Fruit fly (Drosophila melanogaster) whole organism, pupa: ENCODE results near the gene siz.

ENCODE experiments used
- CG10348 ChIP-seq: fragments of 200-800 bp; sonication (Bioruptor generic); IDR thresholded peaks from 2 replicates; pipeline ENCODE4 v1.3.6; 2022; ENCODE audit warnings: missing biosample characterization, missing genetic modification characterization
- CG12605 ChIP-seq: fragments of 200-800 bp; sonication (Bioruptor generic); IDR thresholded peaks from 2 replicates; pipeline ENCODE4 v1.3.6; 2022; ENCODE audit warnings: missing biosample characterization, missing genetic modification characterization
- CG13204 ChIP-seq: fragments of 200-800 bp; sonication (Bioruptor generic); optimal IDR thresholded peaks from 2 replicates; lab custom pipeline; 2018; ENCODE audit warnings: missing biosample characterization, mild to moderate bottlenecking, missing genetic modification characterization, moderate library complexity
- CG14655 ChIP-seq: fragments of 200-800 bp; sonication (Bioruptor generic); optimal IDR thresholded peaks from 3 replicates; lab custom pipeline; 2017; ENCODE audit warnings: mild to moderate bottlenecking, missing biosample characterization, missing genetic modification reagents, missing genetic modification characterization
- CG15710 ChIP-seq: fragments of 200-800 bp; sonication (Bioruptor generic); optimal IDR thresholded peaks from 2 replicates; lab custom pipeline; 2018; ENCODE audit warnings: missing biosample characterization, mild to moderate bottlenecking, missing genetic modification characterization, moderate library complexity
- CG17806 ChIP-seq: fragments of 200-800 bp; sonication (Bioruptor generic); optimal IDR thresholded peaks from 2 replicates; lab custom pipeline; 2018; ENCODE audit warnings: missing biosample characterization, mild to moderate bottlenecking, missing genetic modification characterization, moderate library complexity
- CG32121 ChIP-seq: fragments of 200-800 bp; sonication (Bioruptor generic); IDR thresholded peaks from 2 replicates; pipeline ENCODE4 v1.3.6; 2022; ENCODE audit warnings: missing biosample characterization, missing genetic modification characterization
- CG34367 ChIP-seq: fragments of 200-800 bp; sonication (Bioruptor generic); optimal IDR thresholded peaks from 2 replicates; lab custom pipeline; 2018; ENCODE audit warnings: missing biosample characterization, mild to moderate bottlenecking, missing genetic modification characterization
- CG4496 ChIP-seq: fragments of 200-800 bp; sonication (Bioruptor generic); IDR thresholded peaks from 3 replicates; pipeline ENCODE4 v1.3.6; 2022; ENCODE audit warnings: missing biosample characterization, missing genetic modification characterization
- CG8159 ChIP-seq: fragments of 200-800 bp; sonication (Bioruptor generic); optimal IDR thresholded peaks from 3 replicates; lab custom pipeline; 2018; ENCODE audit warnings: missing biosample characterization, mild to moderate bottlenecking, missing genetic modification characterization, moderate library complexity
- CG8301 ChIP-seq: fragments of 200-800 bp; sonication (Bioruptor generic); optimal IDR thresholded peaks from 2 replicates; lab custom pipeline; 2018; ENCODE audit warnings: missing biosample characterization, mild to moderate bottlenecking, missing genetic modification characterization
- CG9948 ChIP-seq: fragments of 200-800 bp; sonication (Bioruptor generic); optimal IDR thresholded peaks from 2 replicates; lab custom pipeline; 2018; ENCODE audit warnings: missing biosample characterization, mild to moderate bottlenecking, missing genetic modification characterization, moderate library complexity
- D1 ChIP-seq: fragments of 200-800 bp; sonication (Bioruptor generic); optimal IDR thresholded peaks from 2 replicates; lab custom pipeline; 2018; ENCODE audit warnings: missing biosample characterization, mild to moderate bottlenecking, missing genetic modification characterization, moderate library complexity
- EcR ChIP-seq: fragments of 200-800 bp; sonication (Bioruptor generic); optimal IDR thresholded peaks from 3 replicates; lab custom pipeline; 2019; ENCODE audit warnings: missing biosample characterization, missing genetic modification characterization, mild to moderate bottlenecking, moderate library complexity, missing genetic modification reagents
- Ets98B ChIP-seq: fragments of 200-800 bp; sonication (Bioruptor generic); IDR thresholded peaks from 2 replicates; pipeline ENCODE4 v1.3.6; 2022; ENCODE audit warnings: missing biosample characterization, missing genetic modification characterization
- Pif1A ChIP-seq: fragments of 200-800 bp; sonication (Bioruptor generic); optimal IDR thresholded peaks from 3 replicates; lab custom pipeline; 2016; ENCODE audit warnings: missing biosample characterization, missing genetic modification characterization
- Pif1B ChIP-seq: fragments of 200-800 bp; sonication (Bioruptor generic); optimal IDR thresholded peaks from 3 replicates; lab custom pipeline; 2016; ENCODE audit warnings: missing biosample characterization, missing genetic modification characterization
- Snoo ChIP-seq: fragments of 200-800 bp; sonication (Bioruptor generic); optimal IDR thresholded peaks from 3 replicates; lab custom pipeline; 2017; ENCODE audit warnings: missing biosample characterization, mild to moderate bottlenecking, missing genetic modification characterization, inconsistent platforms
- fd96Ca ChIP-seq: fragments of 200-800 bp; sonication (Bioruptor generic); IDR thresholded peaks from 3 replicates; pipeline ENCODE4 v1.3.6; 2022; ENCODE audit warnings: missing biosample characterization, missing genetic modification characterization
- gl ChIP-seq: fragments of 200-800 bp; sonication (Bioruptor generic); optimal IDR thresholded peaks from 2 replicates; lab custom pipeline; 2018; ENCODE audit warnings: missing biosample characterization, mild to moderate bottlenecking, missing genetic modification characterization
- rn ChIP-seq: fragments of 200-800 bp; sonication (Bioruptor generic); IDR thresholded peaks from 2 replicates; pipeline ENCODE4 v1.3.6; 2022; ENCODE audit warnings: missing biosample characterization, missing genetic modification characterization

siz gene

DNA sequence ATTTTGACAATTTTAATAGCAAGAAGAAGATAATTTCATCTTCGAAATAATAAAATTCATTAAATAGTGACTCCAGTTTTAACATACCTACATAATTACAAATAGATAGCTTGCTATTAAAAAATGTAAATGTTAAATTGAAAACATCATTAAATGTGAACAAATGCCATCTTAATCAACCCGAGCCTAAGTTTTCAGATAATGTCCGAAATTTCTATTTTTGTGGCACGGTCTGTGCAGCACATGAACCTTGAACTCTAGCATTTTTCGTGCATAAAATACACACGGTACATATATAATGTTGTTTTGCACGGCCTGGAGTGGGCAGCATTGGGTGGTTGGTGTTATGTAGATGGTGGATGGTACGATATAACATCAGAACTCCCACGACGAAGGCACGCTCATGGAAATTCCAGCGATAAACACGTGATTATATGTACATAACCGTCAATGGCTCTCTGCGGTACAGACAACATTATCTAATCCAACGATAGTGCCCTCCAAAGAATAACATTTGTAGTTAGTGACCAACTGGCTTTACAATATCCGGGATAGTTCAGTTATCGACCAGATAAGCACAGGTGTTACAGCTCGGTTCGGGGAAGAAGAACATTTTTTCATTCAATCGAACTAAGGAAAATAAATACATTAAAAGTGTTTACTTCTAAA, 15.9 kb downstream of the siz start:
- no peak for TF ChIP-seq CG8159 (tag; lab: Kevin White, UChicago)
- TF ChIP-seq CG32121, result no peak
- no peak for TF ChIP-seq CG17806 (tag; lab: Kevin White, UChicago)
- TF ChIP-seq CG12605 (GFP tag; lab: Robert Waterston, UW), result no peak
- TF ChIP-seq, all 21 proteins: peak for 0

DNA sequence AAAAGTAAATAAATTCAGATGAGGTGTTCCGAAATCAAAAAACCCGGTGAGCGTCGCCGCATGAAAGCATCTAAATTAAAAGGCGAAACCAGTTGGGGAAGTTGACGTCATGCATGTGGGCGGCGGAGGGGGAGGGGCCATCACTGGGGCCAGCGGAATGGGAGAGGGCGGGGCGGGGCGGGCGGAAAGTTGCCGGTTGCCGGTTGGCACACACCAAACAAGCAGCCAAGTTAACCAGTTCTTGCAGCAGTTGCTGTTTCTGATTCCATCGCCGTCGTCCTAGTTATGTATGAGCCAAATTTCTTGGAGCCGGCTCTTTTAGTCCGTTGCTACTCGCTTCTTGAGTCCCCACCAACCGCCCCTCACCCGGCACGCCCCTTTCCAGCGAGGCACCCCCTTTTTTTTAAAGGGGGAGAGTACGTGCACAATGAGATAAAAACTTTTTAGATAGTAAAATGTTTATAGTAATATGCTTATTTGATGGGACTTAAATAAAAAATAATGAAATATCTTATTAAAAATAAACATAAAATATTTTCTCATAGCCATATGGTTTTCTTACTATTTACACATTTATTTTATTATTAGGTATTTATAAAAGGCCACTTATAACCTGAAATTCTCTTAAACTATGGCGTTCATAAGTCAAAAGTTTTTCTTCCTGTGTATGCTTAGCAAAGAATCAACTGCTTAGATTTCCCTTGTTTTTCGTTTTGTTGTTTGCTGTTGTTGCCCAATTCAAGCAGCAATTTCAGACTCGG, 18.0 kb downstream of the siz start:
- TF ChIP-seq CG4496 (GFP tag; lab: Robert Waterston, UW) (no peak), Pif1B (GFP tag; lab: Kevin White, UChicago) (peak; percentile 7), fd96Ca (peak; percentile 55; the same call in 1 of the 3 replicates), CG12605 (GFP tag; lab: Robert Waterston, UW) (peak; percentile 13; the same call in 1 of the 2 replicates), Ets98B (GFP tag; lab: Robert Waterston, UW) (peak; percentile 25; the same call in 1 of the 2 replicates), CG10348 (GFP tag; lab: Robert Waterston, UW) (no peak), CG34367 (tag; lab: Kevin White, UChicago) (peak; percentile 24), CG8159 (tag; lab: Kevin White, UChicago) (peak; percentile 59), gl (tag; lab: Kevin White, UChicago) (no peak), CG13204 (GFP tag; lab: Kevin White, UChicago) (peak; percentile 82), EcR (GFP tag; lab: Kevin White, UChicago) (peak; percentile 36), rn (GFP tag; lab: Robert Waterston, UW) (no peak), CG8301 (tag; lab: Kevin White, UChicago) (peak; percentile 50), CG17806 (tag; lab: Kevin White, UChicago) (peak; percentile 45), CG15710 (tag; lab: Kevin White, UChicago) (peak; percentile 38), CG14655 (GFP tag; lab: Kevin White, UChicago) (peak; percentile 48), CG9948 (tag; lab: Kevin White, UChicago) (peak; percentile 59), D1 (tag; lab: Kevin White, UChicago) (peak; percentile 56), Pif1A (no peak), Snoo (tag; lab: Kevin White, UChicago) (no peak), CG32121 (no peak; the same call in 1 of the 2 replicates)

DNA sequence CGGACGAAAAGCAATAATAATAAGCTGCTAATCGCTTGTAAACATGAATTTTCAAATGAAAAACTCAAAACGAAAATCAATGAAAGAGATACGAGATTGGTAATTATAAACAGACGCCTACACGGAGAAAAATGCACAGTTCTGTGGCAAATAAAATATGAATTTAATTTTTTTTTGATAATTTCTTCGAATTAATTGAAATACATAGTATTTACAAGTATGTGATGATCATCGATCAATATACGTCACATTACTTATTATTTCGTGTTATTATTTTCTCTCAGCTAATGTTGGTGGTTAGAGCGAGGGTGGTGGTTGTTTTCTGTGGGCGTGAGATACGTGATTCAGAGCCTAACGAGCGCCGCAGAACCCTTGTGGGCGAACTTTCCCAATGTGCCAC, 19.4 kb downstream of the siz start:
- TF ChIP-seq EcR (GFP tag; lab: Kevin White, UChicago) (no peak), CG8301 (tag; lab: Kevin White, UChicago) (peak; percentile 23), CG14655 (GFP tag; lab: Kevin White, UChicago) (peak; percentile 24), gl (tag; lab: Kevin White, UChicago) (no peak), Pif1A (peak; percentile 35), CG4496 (GFP tag; lab: Robert Waterston, UW) (0 out of 3 replicates have a peak, but pooled peaks have one; percentile 19), rn (GFP tag; lab: Robert Waterston, UW) (no peak), Ets98B (GFP tag; lab: Robert Waterston, UW) (no peak), CG17806 (tag; lab: Kevin White, UChicago) (peak; percentile 19), CG13204 (GFP tag; lab: Kevin White, UChicago) (no peak)
- TF ChIP-seq, all 21 proteins: peak for 5

DNA sequence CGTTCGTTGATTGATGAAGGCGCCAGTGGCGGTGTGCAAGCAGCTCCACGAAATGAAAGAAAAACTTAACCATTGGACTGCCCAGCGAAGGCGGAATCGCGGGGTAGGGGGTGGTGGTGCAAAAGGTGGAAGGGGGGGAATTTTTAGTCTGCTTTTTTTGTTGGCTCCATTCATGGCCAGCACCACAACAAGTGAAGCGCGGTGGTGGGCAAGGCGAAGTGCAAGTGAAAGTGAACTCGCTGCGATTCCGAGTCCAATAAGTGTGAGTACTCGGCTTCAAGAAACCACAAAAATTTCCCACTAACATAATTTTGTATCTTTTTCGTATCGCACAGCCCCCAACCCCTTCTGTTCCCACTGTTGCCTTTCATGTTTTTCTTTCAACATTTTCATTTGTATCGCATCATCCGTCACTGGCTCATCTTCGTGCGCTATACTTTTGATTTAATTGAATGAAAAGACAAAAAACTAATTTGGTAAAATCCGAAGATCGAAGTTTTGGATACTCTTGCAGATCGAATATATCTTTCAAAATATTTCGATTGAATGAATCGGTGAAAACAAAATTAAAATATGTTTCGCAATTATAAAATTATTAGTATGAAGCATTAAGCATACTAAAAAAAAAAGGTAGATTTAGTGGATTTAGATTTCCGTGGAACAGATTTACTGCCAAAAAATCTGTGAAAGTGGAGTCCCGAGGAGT, 20.0 kb downstream of the siz start:
- TF ChIP-seq rn (GFP tag; lab: Robert Waterston, UW) (0 out of 2 replicates have a peak, but pooled peaks have one; percentile 31), CG13204 (GFP tag; lab: Kevin White, UChicago) (peak; percentile 3), D1 (tag; lab: Kevin White, UChicago) (no peak)
- TF ChIP-seq, all 21 proteins: peak for 2

DNA sequence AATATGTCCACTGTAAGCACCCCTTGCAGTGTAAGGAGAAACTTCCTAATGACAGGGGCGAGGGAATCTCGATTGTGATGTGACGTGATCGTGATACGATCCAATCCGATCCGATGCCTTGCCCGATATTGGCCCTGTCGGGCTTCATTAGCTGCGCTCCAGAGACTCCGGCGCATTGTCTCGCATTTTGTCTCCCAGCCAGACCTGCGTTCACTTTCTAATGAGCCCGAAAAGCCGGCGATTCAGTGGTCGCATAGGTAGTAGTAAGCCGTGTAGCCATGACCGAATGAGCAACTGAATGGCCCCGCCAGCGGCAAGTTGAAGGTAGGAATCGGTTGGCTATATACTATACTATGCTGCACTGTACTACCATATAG, 20.5 kb downstream of the siz start:
- TF ChIP-seq Pif1B (GFP tag; lab: Kevin White, UChicago) (no peak), CG9948 (tag; lab: Kevin White, UChicago) (no peak), Ets98B (GFP tag; lab: Robert Waterston, UW) (no peak), CG13204 (GFP tag; lab: Kevin White, UChicago) (no peak), rn (GFP tag; lab: Robert Waterston, UW) (no peak), CG32121 (no peak), CG4496 (GFP tag; lab: Robert Waterston, UW) (no peak), CG15710 (tag; lab: Kevin White, UChicago) (no peak), CG8159 (tag; lab: Kevin White, UChicago) (no peak), CG34367 (tag; lab: Kevin White, UChicago) (no peak), fd96Ca (no peak), CG8301 (tag; lab: Kevin White, UChicago) (no peak), Pif1A (no peak), gl (tag; lab: Kevin White, UChicago) (no peak), Snoo (tag; lab: Kevin White, UChicago) (no peak), D1 (tag; lab: Kevin White, UChicago) (no peak), CG10348 (GFP tag; lab: Robert Waterston, UW) (no peak), CG17806 (tag; lab: Kevin White, UChicago) (no peak)
